Worm (Caenorhabditis elegans) whole organism, L3 larva: Measurements from ENCODE around the gene C17H12.2.

Experiments
- aly-2 ChIP-seq: fragments of 150-350 bp; optimal IDR thresholded peaks from 2 replicates; lab custom pipeline; 2014; ENCODE audit warnings: missing biosample characterization, missing genetic modification characterization
- ceh-16 ChIP-seq: sonication (generic microtip); optimal IDR thresholded peaks from 2 replicates; lab custom pipeline; 2017; ENCODE audit warnings: missing biosample characterization, missing genetic modification characterization
- nhr-77 ChIP-seq: fragments of 150-350 bp; optimal IDR thresholded peaks from 2 replicates; lab custom pipeline; 2014; ENCODE audit warnings: missing biosample characterization, missing genetic modification characterization
- ztf-11 ChIP-seq: fragments of 150-350 bp; optimal IDR thresholded peaks from 2 replicates; lab custom pipeline; 2014; ENCODE audit warnings: missing biosample characterization, missing genetic modification characterization

DNA sequence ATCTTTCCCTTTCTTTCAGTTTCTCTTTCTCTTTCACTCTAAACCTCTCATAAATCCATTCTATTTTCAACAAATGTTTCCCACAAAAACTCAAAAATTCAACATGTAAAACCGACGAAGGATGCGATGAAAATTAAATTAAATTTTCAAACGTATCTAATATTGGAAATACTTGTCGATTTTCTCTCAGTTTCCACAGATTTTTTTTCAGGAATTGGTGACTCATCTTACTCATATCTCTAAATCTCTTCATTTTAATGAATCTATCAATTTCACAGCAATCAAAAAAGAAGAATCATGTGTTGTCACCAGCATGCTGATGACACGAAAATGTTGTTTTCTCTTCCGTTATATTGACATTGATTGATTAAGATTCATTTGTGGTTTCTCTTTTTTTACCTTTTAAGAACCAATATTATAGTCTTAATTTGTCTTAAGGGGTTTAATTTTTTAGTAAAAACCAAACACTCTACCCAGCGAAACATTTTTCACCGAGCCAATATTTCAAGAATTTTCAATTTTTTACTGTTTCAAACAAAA is 13.6 kb upstream of the C17H12.2 start:
- TF ChIP-seq nhr-77 (tag; lab: Kevin White, UChicago) (no peak), ztf-11 (tag; lab: Kevin White, UChicago) (no peak), aly-2 (tag; lab: Kevin White, UChicago) (no peak), ceh-16 (tag; lab: Kevin White, UChicago) (no peak)
